Fruit fly (Drosophila melanogaster): ENCODE measurements around the gene BG642312.

DNA sequence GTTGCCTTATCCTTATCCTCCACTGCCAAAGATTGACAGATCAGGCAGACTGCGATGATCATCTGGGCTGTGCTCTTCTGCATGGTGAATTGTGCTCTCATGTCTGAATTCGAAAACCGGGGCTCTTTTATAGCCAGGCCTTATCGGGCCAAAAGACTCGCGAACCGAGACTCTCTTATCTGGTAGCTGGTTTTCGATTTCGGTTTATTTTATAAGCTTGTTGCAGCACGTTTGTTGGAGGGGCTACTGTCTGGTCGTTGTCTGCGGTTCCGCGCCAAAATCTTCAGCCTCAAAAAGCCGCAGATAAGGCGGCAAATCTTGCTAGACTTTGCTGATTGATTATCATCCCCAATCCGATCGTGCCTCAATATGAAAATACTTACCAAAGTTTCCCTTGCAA lies 25.5 kb upstream of the BG642312 start, which contains the start of gene CG10163:
- TF ChIP-seq CG6272 (GFP tag; IDR thresholded peaks at IDR 0.05) = no peak
- TF ChIP-seq scrt (GFP tag; optimal IDR thresholded peaks at IDR 0.05) = no peak
